Fruit fly (Drosophila melanogaster): ENCODE data around the gene CG18628.

- TF ChIP-seq CG32121 (GFP tag; IDR thresholded peaks at IDR 0.05) = no peak
- no peak for TF ChIP-seq CG14655 (GFP tag; optimal IDR thresholded peaks at IDR 0.05)
- TF ChIP-seq fd96Ca (GFP tag; IDR thresholded peaks at IDR 0.05) = no peak
- no peak for TF ChIP-seq CG12605 (GFP tag; IDR thresholded peaks at IDR 0.05)
- TF ChIP-seq rn (GFP tag; IDR thresholded peaks at IDR 0.05) = no peak
- TF ChIP-seq gl (tag; optimal IDR thresholded peaks at IDR 0.05) = no peak
- TF ChIP-seq EcR (GFP tag; optimal IDR thresholded peaks at IDR 0.05) = no peak
- no peak for TF ChIP-seq CG8301 (tag; optimal IDR thresholded peaks at IDR 0.05)
- TF ChIP-seq CG8159 (tag; optimal IDR thresholded peaks at IDR 0.05) = no peak
- TF ChIP-seq Pif1B (GFP tag; optimal IDR thresholded peaks at IDR 0.05) = no peak
- TF ChIP-seq CG17806 (tag; optimal IDR thresholded peaks at IDR 0.05) = no peak
- TF ChIP-seq Ets98B (GFP tag; IDR thresholded peaks at IDR 0.05) = no peak
Measured at dm6 chr3L:10628384-10628783, 11.2 kb upstream of the CG18628 start, which contains the start of gene CG14151.
